Fruit fly (Drosophila melanogaster) whole organism, prepupa: Measurements from ENCODE around the gene AANATL7.

Experiments used
- Blimp-1 ChIP-seq: fragments of 200-800 bp; sonication (Bioruptor generic); optimal IDR thresholded peaks from 3 replicates; lab custom pipeline; 2017; ENCODE audit warnings: missing biosample characterization, missing genetic modification characterization, mild to moderate bottlenecking, moderate library complexity, missing genetic modification reagents
- CG10631 ChIP-seq: fragments of 200-800 bp; sonication (Bioruptor generic); optimal IDR thresholded peaks from 2 replicates; lab custom pipeline; 2016; ENCODE audit warnings: missing biosample characterization, missing genetic modification characterization
- CG10669 ChIP-seq: fragments of 200-800 bp; sonication (Bioruptor generic); optimal IDR thresholded peaks from 3 replicates; lab custom pipeline; 2018; ENCODE audit warnings: missing biosample characterization, mild to moderate bottlenecking, missing genetic modification characterization, moderate library complexity
- CG11294 ChIP-seq: fragments of 200-800 bp; sonication (Bioruptor generic); IDR thresholded peaks from 2 replicates; pipeline ENCODE4 v1.3.6; 2022; ENCODE audit warnings: missing biosample characterization, missing genetic modification characterization
- CG11762 ChIP-seq: fragments of 200-800 bp; sonication (Bioruptor generic); optimal IDR thresholded peaks from 3 replicates; lab custom pipeline; 2016; ENCODE audit warnings: missing biosample characterization, missing genetic modification characterization; ENCODE audit not compliant: insufficient read depth
- CG11902 ChIP-seq: fragments of 200-800 bp; sonication (Bioruptor generic); optimal IDR thresholded peaks from 3 replicates; lab custom pipeline; 2016; ENCODE audit warnings: missing biosample characterization, missing genetic modification characterization
- CG15336 ChIP-seq: fragments of 200-800 bp; sonication (Bioruptor generic); IDR thresholded peaks from 2 replicates; pipeline ENCODE4 v1.3.6; 2022; ENCODE audit warnings: missing biosample characterization, missing genetic modification characterization
- CG1621 ChIP-seq: fragments of 200-800 bp; sonication (Bioruptor generic); optimal IDR thresholded peaks from 3 replicates; lab custom pipeline; 2018; ENCODE audit warnings: missing biosample characterization, mild to moderate bottlenecking, missing genetic modification characterization
- CG16779 ChIP-seq: fragments of 200-800 bp; sonication (Bioruptor generic); optimal IDR thresholded peaks from 3 replicates; lab custom pipeline; 2017; ENCODE audit warnings: missing biosample characterization, mild to moderate bottlenecking, missing genetic modification characterization
- CG3032 ChIP-seq: fragments of 200-800 bp; optimal IDR thresholded peaks from 2 replicates; lab custom pipeline; 2019; ENCODE audit warnings: missing biosample characterization, mild to moderate bottlenecking, missing genetic modification characterization, moderate library complexity
- CG31627 ChIP-seq: fragments of 200-800 bp; sonication (Bioruptor generic); optimal IDR thresholded peaks from 3 replicates; lab custom pipeline; 2016; ENCODE audit warnings: missing biosample characterization, missing genetic modification characterization
- CG32006 ChIP-seq: fragments of 200-800 bp; sonication (Bioruptor generic); optimal IDR thresholded peaks from 3 replicates; lab custom pipeline; 2017; ENCODE audit warnings: missing biosample characterization, mild to moderate bottlenecking, missing genetic modification characterization
- CG3919 ChIP-seq: fragments of 200-800 bp; sonication (Bioruptor generic); optimal IDR thresholded peaks from 3 replicates; lab custom pipeline; 2016; ENCODE audit warnings: missing biosample characterization, missing genetic modification characterization
- CG4318 ChIP-seq: fragments of 200-800 bp; sonication (Bioruptor generic); optimal IDR thresholded peaks from 3 replicates; lab custom pipeline; 2017; ENCODE audit warnings: missing biosample characterization, mild to moderate bottlenecking, missing genetic modification characterization
- CG6163 ChIP-seq: fragments of 200-800 bp; sonication (Bioruptor generic); IDR thresholded peaks from 3 replicates; pipeline ENCODE4 v1.3.6; 2022; ENCODE audit warnings: missing biosample characterization, missing genetic modification characterization
- CG6276 ChIP-seq: fragments of 200-800 bp; sonication (Bioruptor generic); optimal IDR thresholded peaks from 2 replicates; lab custom pipeline; 2017; ENCODE audit warnings: missing biosample characterization, mild to moderate bottlenecking, missing genetic modification characterization
- CG6792 ChIP-seq: fragments of 200-800 bp; sonication (Bioruptor generic); optimal IDR thresholded peaks from 3 replicates; lab custom pipeline; 2016; ENCODE audit warnings: missing biosample characterization, missing genetic modification characterization
- CG6808 ChIP-seq: fragments of 200-800 bp; sonication (Bioruptor generic); optimal IDR thresholded peaks from 3 replicates; lab custom pipeline; 2017; ENCODE audit warnings: missing biosample characterization, missing genetic modification characterization, mild to moderate bottlenecking, moderate library complexity, missing genetic modification reagents
- CG8119 ChIP-seq: fragments of 200-800 bp; sonication (Bioruptor generic); IDR thresholded peaks from 3 replicates; pipeline ENCODE4 v1.3.6; 2022; ENCODE audit warnings: missing biosample characterization, missing genetic modification characterization
- CG8632 ChIP-seq: fragments of 200-800 bp; sonication (Bioruptor generic); optimal IDR thresholded peaks from 3 replicates; lab custom pipeline; 2016; ENCODE audit warnings: missing biosample characterization, missing genetic modification characterization
- Eip75B ChIP-seq: fragments of 200-800 bp; sonication (Bioruptor generic); optimal IDR thresholded peaks from 3 replicates; lab custom pipeline; 2016; ENCODE audit warnings: missing biosample characterization, missing genetic modification characterization
- Eip78C ChIP-seq: fragments of 200-800 bp; sonication (Bioruptor generic); peaks from one replicate; lab custom pipeline; 2016; ENCODE audit warnings: missing biosample characterization, missing genetic modification characterization
- Eip93F ChIP-seq: fragments of 200-800 bp; sonication (Bioruptor generic); optimal IDR thresholded peaks from 2 replicates; lab custom pipeline; 2016; ENCODE audit warnings: missing biosample characterization, mild to moderate bottlenecking, missing genetic modification characterization
- Ets21C ChIP-seq: fragments of 200-800 bp; sonication (Bioruptor generic); optimal IDR thresholded peaks from 3 replicates; lab custom pipeline; 2016; ENCODE audit warnings: missing biosample characterization, missing genetic modification characterization
- Ets96B ChIP-seq: fragments of 200-800 bp; optimal IDR thresholded peaks from 2 replicates; lab custom pipeline; 2019; ENCODE audit warnings: missing biosample characterization, mild to moderate bottlenecking, missing genetic modification characterization, moderate library complexity
- Gug ChIP-seq: fragments of 200-800 bp; sonication (Bioruptor generic); IDR thresholded peaks from 2 replicates; pipeline ENCODE4 v1.3.6; 2022; ENCODE audit warnings: missing biosample characterization, missing genetic modification characterization
- Hr39 ChIP-seq: fragments of 200-800 bp; sonication (Bioruptor generic); optimal IDR thresholded peaks from 2 replicates; lab custom pipeline; 2016; ENCODE audit warnings: missing biosample characterization, missing genetic modification characterization
- Hr4 ChIP-seq: fragments of 200-800 bp; sonication (Bioruptor generic); optimal IDR thresholded peaks from 3 replicates; lab custom pipeline; 2016; ENCODE audit warnings: missing biosample characterization, missing genetic modification characterization
- Lpt ChIP-seq: fragments of 200-800 bp; sonication (Bioruptor generic); optimal IDR thresholded peaks from 3 replicates; lab custom pipeline; 2016; ENCODE audit warnings: missing biosample characterization, missing genetic modification characterization
- Met ChIP-seq: fragments of 200-800 bp; sonication (Bioruptor generic); optimal IDR thresholded peaks from 3 replicates; lab custom pipeline; 2016; ENCODE audit warnings: missing biosample characterization, missing genetic modification characterization
- Sox102F ChIP-seq: fragments of 200-800 bp; sonication (Bioruptor generic); optimal IDR thresholded peaks from 2 replicates; lab custom pipeline; 2016; ENCODE audit warnings: missing biosample characterization, mild to moderate bottlenecking, missing genetic modification characterization
- Sox14 ChIP-seq: fragments of 200-800 bp; sonication (Bioruptor generic); optimal IDR thresholded peaks from 3 replicates; lab custom pipeline; 2016; ENCODE audit warnings: missing biosample characterization, missing genetic modification characterization
- achi ChIP-seq: fragments of 200-800 bp; sonication (Bioruptor generic); optimal IDR thresholded peaks from 3 replicates; lab custom pipeline; 2016; ENCODE audit warnings: missing biosample characterization, missing genetic modification characterization
- cyc ChIP-seq: fragments of 200-800 bp; sonication (Bioruptor generic); optimal IDR thresholded peaks from 3 replicates; lab custom pipeline; 2016; ENCODE audit warnings: missing biosample characterization, missing genetic modification characterization
- dsx ChIP-seq: fragments of 200-800 bp; optimal IDR thresholded peaks from 3 replicates; lab custom pipeline; 2019; ENCODE audit warnings: missing biosample characterization, mild to moderate bottlenecking, missing genetic modification characterization, moderate library complexity; ENCODE audit not compliant: poor library complexity, severe bottlenecking
- esn ChIP-seq: fragments of 200-800 bp; sonication (Bioruptor generic); optimal IDR thresholded peaks from 2 replicates; lab custom pipeline; 2016; ENCODE audit warnings: missing biosample characterization, mild to moderate bottlenecking, missing genetic modification characterization, moderate library complexity
- fd59A ChIP-seq: fragments of 200-800 bp; sonication (Bioruptor generic); optimal IDR thresholded peaks from 2 replicates; lab custom pipeline; 2017; ENCODE audit warnings: missing biosample characterization, mild to moderate bottlenecking, missing genetic modification characterization, missing genetic modification reagents
- fd85E ChIP-seq: fragments of 200-800 bp; sonication (Bioruptor generic); optimal IDR thresholded peaks from 3 replicates; lab custom pipeline; 2016; ENCODE audit warnings: missing biosample characterization, missing genetic modification characterization
- lz ChIP-seq: fragments of 200-800 bp; sonication (Bioruptor generic); optimal IDR thresholded peaks from 3 replicates; lab custom pipeline; 2016; ENCODE audit warnings: missing biosample characterization, missing genetic modification characterization
- net ChIP-seq: fragments of 200-800 bp; sonication (Bioruptor generic); optimal IDR thresholded peaks from 3 replicates; lab custom pipeline; 2016; ENCODE audit warnings: missing biosample characterization, missing genetic modification characterization
- spab ChIP-seq: fragments of 200-800 bp; sonication (Bioruptor generic); optimal IDR thresholded peaks from 2 replicates; lab custom pipeline; 2017; ENCODE audit warnings: missing biosample characterization, mild to moderate bottlenecking, missing genetic modification characterization, missing genetic modification reagents
- svp ChIP-seq: fragments of 200-800 bp; sonication (Bioruptor generic); peaks from one replicate; lab custom pipeline; 2016; ENCODE audit warnings: missing biosample characterization, missing genetic modification characterization
- vri ChIP-seq: fragments of 200-800 bp; sonication (Bioruptor generic); optimal IDR thresholded peaks from 3 replicates; lab custom pipeline; 2016; ENCODE audit warnings: missing biosample characterization, mild to moderate bottlenecking, missing genetic modification characterization

Gene AANATL7

DNA sequence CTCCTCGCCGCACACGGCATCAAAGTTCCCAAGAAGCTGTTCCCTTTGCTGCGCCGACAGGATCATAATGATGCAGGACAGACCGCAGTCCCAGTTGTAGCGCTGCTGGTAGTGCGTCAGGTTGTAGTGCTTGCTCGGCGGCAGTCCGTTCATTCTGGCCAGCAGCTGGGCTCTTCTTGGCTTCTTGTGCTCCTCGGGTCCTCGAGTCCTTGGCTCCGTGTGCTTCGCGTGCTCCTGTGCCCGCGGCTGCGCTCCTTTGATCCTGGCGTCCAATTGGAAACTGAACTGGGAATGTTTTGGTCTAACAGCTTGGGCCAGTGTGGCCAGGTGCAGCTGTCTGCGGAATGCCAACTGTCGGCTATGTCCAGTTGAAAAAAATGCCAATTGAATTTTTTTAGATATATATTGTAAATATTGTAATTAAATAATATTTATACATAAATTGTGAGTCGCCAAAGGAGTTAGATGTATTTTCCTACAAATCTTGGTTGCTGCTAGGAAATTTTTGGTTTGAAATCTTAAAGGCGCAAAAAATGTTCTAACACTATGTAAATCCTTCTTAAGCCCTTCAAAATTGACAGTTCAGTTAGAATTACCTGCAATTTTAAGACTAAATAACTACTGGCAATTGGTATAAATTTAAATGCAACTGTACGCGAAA, 4.4 kb downstream of the AANATL7 start, which contains the start of gene CG13760:
CG13760 (minus strand) TSS at position 645 of the 661 bp plus-strand sequence.
- no peak for TF ChIP-seq Ets96B
- TF ChIP-seq Hr4 (GFP tag; lab: Kevin White, UChicago), result peak; percentile 20
- TF ChIP-seq CG6163 (GFP tag; lab: Robert Waterston, UW), result no peak
- peak; percentile 14 for TF ChIP-seq CG3919
- TF ChIP-seq Eip78C (GFP tag; lab: Kevin White, UChicago), result peak; percentile 57
- TF ChIP-seq CG31627 (GFP tag; lab: Kevin White, UChicago), result no peak
- TF ChIP-seq cyc (GFP tag; lab: Kevin White, UChicago), result peak; percentile 6
- TF ChIP-seq CG11294 (GFP tag; lab: Robert Waterston, UW), result no peak
- TF ChIP-seq CG4318 (GFP tag; lab: Kevin White, UChicago), result no peak

DNA sequence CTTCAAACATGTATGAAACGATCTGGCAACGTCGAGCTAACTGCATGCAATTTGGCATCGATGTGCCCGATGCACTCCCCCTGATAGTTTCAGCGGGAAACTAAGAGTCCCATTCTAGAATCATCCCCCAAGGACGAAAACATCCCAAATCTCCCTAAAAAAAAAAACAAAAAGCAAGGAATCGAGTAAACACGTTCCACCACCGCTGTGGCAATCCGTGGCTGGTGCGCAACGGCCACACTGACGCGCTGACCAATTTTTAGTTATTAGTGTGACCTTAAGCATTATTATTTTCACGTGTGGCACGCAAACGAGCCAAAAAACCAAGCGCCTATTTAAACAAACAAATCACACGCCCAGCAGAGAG, 4.9 kb downstream of the AANATL7 start, which contains the start of gene wds:
wds (plus strand) TSS at position 265 of the 367 bp plus-strand sequence.
- TF ChIP-seq vri (no peak), dsx (GFP tag; lab: Kevin White, UChicago) (no peak), Met (GFP tag; lab: Kevin White, UChicago) (no peak), Eip78C (GFP tag; lab: Kevin White, UChicago) (peak; percentile 14), Lpt (GFP tag; lab: Kevin White, UChicago) (no peak), fd85E (no peak), CG6792 (no peak), Ets21C (GFP tag; lab: Kevin White, UChicago) (no peak), Sox14 (GFP tag; lab: Kevin White, UChicago) (no peak), CG15336 (GFP tag; lab: Robert Waterston, UW) (no peak), lz (GFP tag; lab: Kevin White, UChicago) (no peak), CG10669 (GFP tag; lab: Kevin White, UChicago) (no peak), net (no peak), svp (GFP tag; lab: Kevin White, UChicago) (peak; percentile 22), CG11294 (GFP tag; lab: Robert Waterston, UW) (no peak), CG8632 (no peak)

DNA sequence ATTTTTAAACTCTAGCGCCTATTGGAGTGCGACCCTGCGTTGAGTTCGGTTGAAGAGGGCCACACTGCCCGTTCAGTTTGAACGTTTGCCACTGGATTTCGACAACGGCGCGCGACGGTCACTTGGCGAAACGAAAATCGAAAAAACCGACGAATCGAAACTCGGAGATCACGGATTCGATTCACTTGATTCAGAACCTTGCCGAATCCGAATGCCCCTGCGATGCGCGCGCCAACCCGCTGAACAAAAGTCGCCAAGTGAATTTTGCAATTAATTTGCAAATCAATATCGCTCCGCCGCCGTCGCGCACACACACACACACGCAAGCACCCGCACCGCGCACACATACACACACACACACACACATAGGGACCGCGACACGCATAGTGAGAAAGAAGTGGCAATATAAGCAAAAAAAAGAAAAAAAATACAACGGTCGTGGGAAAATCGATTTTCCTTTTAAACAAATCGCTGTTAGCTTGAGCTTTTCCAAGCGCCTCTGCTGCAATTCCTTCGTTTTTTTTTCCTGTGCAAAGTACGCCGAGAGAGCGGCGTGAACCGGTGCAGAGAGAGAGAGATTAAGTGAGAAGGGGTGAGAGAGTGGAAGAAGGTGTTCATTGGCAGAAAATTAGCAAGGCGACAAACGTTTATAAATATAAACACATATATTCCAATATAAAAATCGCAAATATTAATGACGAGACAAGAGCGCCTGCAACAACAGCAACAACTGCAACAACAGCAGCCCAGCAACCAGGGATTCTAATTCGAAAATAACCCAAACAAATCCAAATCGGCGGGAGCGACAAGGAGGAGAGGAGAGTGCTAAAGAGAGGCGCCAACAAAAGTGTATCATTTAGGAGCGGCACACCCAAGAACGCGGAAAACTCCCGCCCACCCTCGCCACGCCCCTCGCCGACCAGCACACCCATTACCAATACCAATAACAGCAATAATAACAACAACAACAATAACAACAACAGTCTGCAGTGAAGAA, 8.0 kb downstream of the AANATL7 start, which contains the start of gene egh:
egh (plus strand) TSS at position 89 of the 997 bp plus-strand sequence.
- TF ChIP-seq Gug (GFP tag; lab: Robert Waterston, UW) (peak; percentile 82), Hr4 (GFP tag; lab: Kevin White, UChicago) (peak; percentile 73), Eip75B (GFP tag; lab: Kevin White, UChicago) (peak; percentile 74), CG6792 (peak; percentile 76), CG15336 (GFP tag; lab: Robert Waterston, UW) (peak; percentile 86), CG6808 (GFP tag; lab: Kevin White, UChicago) (peak; percentile 60), CG16779 (tag; lab: Kevin White, UChicago) (peak; percentile 67), fd59A (GFP tag; lab: Kevin White, UChicago) (no peak), CG10631 (GFP tag; lab: Kevin White, UChicago) (peak; percentile 67), CG11902 (GFP tag; lab: Kevin White, UChicago) (peak; percentile 60), achi (peak; percentile 70), vri (peak; percentile 72), CG3032 (tag; lab: Kevin White, UChicago) (no peak), esn (GFP tag; lab: Kevin White, UChicago) (peak; percentile 71), Blimp-1 (no peak), Ets96B (no peak), CG11762 (GFP tag; lab: Kevin White, UChicago) (peak; percentile 56), CG4318 (GFP tag; lab: Kevin White, UChicago) (peak; percentile 50), Met (GFP tag; lab: Kevin White, UChicago) (peak; percentile 82), cyc (GFP tag; lab: Kevin White, UChicago) (peak; percentile 78), net (peak; percentile 85), CG32006 (GFP tag; lab: Kevin White, UChicago) (peak; percentile 81), Hr39 (GFP tag; lab: Kevin White, UChicago) (peak; percentile 74), spab (GFP tag; lab: Kevin White, UChicago) (peak; percentile 50), Sox102F (peak; percentile 76), CG8119 (GFP tag; lab: Robert Waterston, UW) (peak; percentile 85), Eip93F (GFP tag; lab: Kevin White, UChicago) (no peak), CG1621 (tag; lab: Kevin White, UChicago) (no peak), fd85E (peak; percentile 9), Sox14 (GFP tag; lab: Kevin White, UChicago) (peak; percentile 75), CG6276 (GFP tag; lab: Kevin White, UChicago) (peak; percentile 82)
